Worm (Caenorhabditis elegans) whole organism, L1 larva: Measurements from ENCODE around the gene F08D12.2.

Experiments used
- F16B12.6 ChIP-seq: fragments of 150-350 bp; optimal IDR thresholded peaks from 2 replicates; lab custom pipeline; 2014; ENCODE audit warnings: missing biosample characterization, missing genetic modification characterization
- ceh-82 ChIP-seq, 3 experiments: fragments of 150-350 bp in 1 of 3; sonication (generic microtip) in 2 of 3; optimal IDR thresholded peaks; 2 replicates each; lab custom pipeline; 2014 to 2017; ENCODE audit warnings: missing biosample characterization in 3 of 3, missing genetic modification characterization in 3 of 3
- elt-3 ChIP-seq, 6 experiments: fragments of 150-350 bp in 1 of 6; sonication (generic microtip); optimal IDR thresholded peaks; 2 replicates each; lab custom pipeline; 2017 to 2018; ENCODE audit warnings: missing biosample characterization in 6 of 6, missing genetic modification characterization in 6 of 6, inconsistent platforms in 1 of 6
- fos-1 ChIP-seq: fragments of 150-350 bp; optimal IDR thresholded peaks from 2 replicates; lab custom pipeline; 2014; ENCODE audit warnings: missing biosample characterization, missing genetic modification characterization
- lin-13 ChIP-seq: fragments of 150-350 bp; optimal IDR thresholded peaks from 2 replicates; lab custom pipeline; 2014; ENCODE audit warnings: missing biosample characterization, missing genetic modification reagents, missing genetic modification characterization
- lin-15B ChIP-seq: fragments of 150-350 bp; sonication (generic microtip); optimal IDR thresholded peaks from 3 replicates; lab custom pipeline; 2014; ENCODE audit warnings: missing biosample characterization, missing genetic modification characterization
- nhr-11 ChIP-seq: fragments of 150-350 bp; optimal IDR thresholded peaks from 2 replicates; lab custom pipeline; 2014; ENCODE audit warnings: missing biosample characterization, missing genetic modification characterization
- nhr-237 ChIP-seq: fragments of 150-350 bp; optimal IDR thresholded peaks from 2 replicates; lab custom pipeline; 2014; ENCODE audit warnings: missing biosample characterization, missing genetic modification characterization
- nhr-28 ChIP-seq: fragments of 150-350 bp; optimal IDR thresholded peaks from 2 replicates; lab custom pipeline; 2014; ENCODE audit warnings: missing biosample characterization, missing genetic modification characterization
- unc-86 ChIP-seq: sonication (generic microtip); optimal IDR thresholded peaks from 2 replicates; lab custom pipeline; 2016; ENCODE audit warnings: missing genetic modification characterization, missing compliant biosample characterization
- ztf-11 ChIP-seq, 2 experiments: sonication (generic microtip); optimal IDR thresholded peaks; 2 replicates each; lab custom pipeline; 2016 to 2017; ENCODE audit warnings: missing genetic modification characterization in 2 of 2, missing biosample characterization in 1 of 2, missing compliant biosample characterization in 1 of 2
- ztf-4 ChIP-seq: fragments of 150-350 bp; optimal IDR thresholded peaks from 2 replicates; lab custom pipeline; 2014; ENCODE audit warnings: missing biosample characterization, missing genetic modification characterization

ce11 chrII:2832098-2832497 is 50.6 kb downstream of the F08D12.2 start:
- TF ChIP-seq elt-3 (tag; optimal IDR thresholded peaks at IDR 0.05; lab: Kevin White, UChicago) (peak in 1 of 6 experiments; percentile 38), nhr-28 (no peak), lin-15B (tag; lab: Kevin White, UChicago) (no peak), fos-1 (no peak), unc-86 (tag; lab: Kevin White, UChicago) (no peak), nhr-237 (tag; lab: Kevin White, UChicago) (no peak), nhr-11 (tag; lab: Kevin White, UChicago) (no peak), ceh-82 (tag; optimal IDR thresholded peaks at IDR 0.05; lab: Kevin White, UChicago) (peak in 1 of 3 experiments; percentile 6), ztf-11 (tag; optimal IDR thresholded peaks at IDR 0.05; lab: Kevin White, UChicago) (no peak), lin-13 (no peak), F16B12.6 (no peak), ztf-4 (tag; lab: Kevin White, UChicago) (no peak)
